Fruit fly (Drosophila melanogaster) whole organism, embryonic: Measurements from ENCODE around the gene Tsf1.

Source experiments
- ATbp ChIP-seq: fragments of 200-800 bp; sonication (Bioruptor generic); optimal IDR thresholded peaks from 2 replicates; lab custom pipeline; 2017; ENCODE audit warnings: missing biosample characterization, mild to moderate bottlenecking, missing genetic modification characterization, missing genetic modification reagents
- B-H1 ChIP-seq: fragments of 200-800 bp; sonication (Bioruptor generic); IDR thresholded peaks from 3 replicates; pipeline ENCODE4 v1.3.6; 2022; ENCODE audit warnings: missing biosample characterization, missing genetic modification characterization
- CG12155 ChIP-seq: fragments of 200-800 bp; sonication (Bioruptor generic); optimal IDR thresholded peaks from 3 replicates; lab custom pipeline; 2016; ENCODE audit warnings: missing biosample characterization, missing genetic modification characterization
- CG12236 ChIP-seq: fragments of 200-800 bp; sonication (Bioruptor generic); optimal IDR thresholded peaks from 2 replicates; lab custom pipeline; 2016; ENCODE audit warnings: missing biosample characterization, missing genetic modification characterization
- CG12744 ChIP-seq: fragments of 200-800 bp; sonication (Bioruptor generic); optimal IDR thresholded peaks from 2 replicates; lab custom pipeline; 2016; ENCODE audit warnings: missing biosample characterization, missing genetic modification characterization
- CG12769 ChIP-seq: fragments of 200-800 bp; sonication (Bioruptor generic); optimal IDR thresholded peaks from 2 replicates; lab custom pipeline; 2019; ENCODE audit warnings: missing biosample characterization, mild to moderate bottlenecking, missing genetic modification characterization, moderate library complexity
- CG14667 ChIP-seq: fragments of 200-800 bp; sonication (Bioruptor generic); IDR thresholded peaks from 2 replicates; pipeline ENCODE4 v1.3.6; 2022; ENCODE audit warnings: missing biosample characterization, missing genetic modification characterization
- CG15269 ChIP-seq: fragments of 200-800 bp; sonication (Bioruptor generic); optimal IDR thresholded peaks from 2 replicates; lab custom pipeline; 2018; ENCODE audit warnings: missing biosample characterization, mild to moderate bottlenecking, missing genetic modification characterization, moderate library complexity
- CG1647 ChIP-seq: fragments of 200-800 bp; sonication (Bioruptor generic); optimal IDR thresholded peaks from 3 replicates; lab custom pipeline; 2016; ENCODE audit warnings: missing biosample characterization, missing genetic modification characterization
- CG17359 ChIP-seq: fragments of 200-800 bp; sonication (Bioruptor generic); optimal IDR thresholded peaks from 3 replicates; lab custom pipeline; 2018; ENCODE audit warnings: missing biosample characterization, mild to moderate bottlenecking, missing genetic modification characterization, moderate library complexity
- CG17612 ChIP-seq: fragments of 200-800 bp; sonication (Bioruptor generic); IDR thresholded peaks from 2 replicates; pipeline ENCODE4 v1.3.6; 2022; ENCODE audit warnings: missing biosample characterization, missing genetic modification characterization
- CG2202 ChIP-seq: fragments of 200-800 bp; sonication (Bioruptor generic); optimal IDR thresholded peaks from 2 replicates; lab custom pipeline; 2018; ENCODE audit warnings: missing biosample characterization, mild to moderate bottlenecking, missing genetic modification characterization
- CG31388 ChIP-seq: fragments of 200-800 bp; sonication (Bioruptor generic); optimal IDR thresholded peaks from 2 replicates; lab custom pipeline; 2016; ENCODE audit warnings: missing biosample characterization, missing genetic modification characterization
- CG34224 ChIP-seq: fragments of 200-800 bp; sonication (Bioruptor generic); IDR thresholded peaks from 3 replicates; pipeline ENCODE4 v1.3.6; 2022; ENCODE audit warnings: missing biosample characterization, missing genetic modification characterization; ENCODE audit not compliant: partially characterized antibody
- CG4328 ChIP-seq: fragments of 200-800 bp; sonication (Bioruptor generic); optimal IDR thresholded peaks from 3 replicates; lab custom pipeline; 2017; ENCODE audit warnings: missing biosample characterization, missing genetic modification reagents, missing genetic modification characterization
- CG43689 ChIP-seq: fragments of 200-800 bp; sonication (Bioruptor generic); IDR thresholded peaks from 2 replicates; pipeline ENCODE4 v1.3.6; 2022; ENCODE audit warnings: missing biosample characterization, missing genetic modification characterization
- CG5245 ChIP-seq: fragments of 200-800 bp; sonication (Bioruptor generic); optimal IDR thresholded peaks from 3 replicates; lab custom pipeline; 2016; ENCODE audit warnings: missing biosample characterization, missing genetic modification characterization
- CHES-1-like ChIP-seq: fragments of 200-800 bp; sonication (Bioruptor generic); optimal IDR thresholded peaks from 2 replicates; lab custom pipeline; 2016; ENCODE audit warnings: missing biosample characterization, missing genetic modification characterization
- CkIIα-i1 ChIP-seq: fragments of 200-800 bp; sonication (Bioruptor generic); IDR thresholded peaks from 2 replicates; pipeline ENCODE4 v1.3.6; 2022; ENCODE audit warnings: missing biosample characterization, missing genetic modification characterization
- D ChIP-seq, 2 experiments: fragments of 200-800 bp in 1 of 2; fragments of >200 bp in 1 of 2; sonication (Bioruptor generic) in 1 of 2; optimal IDR thresholded peaks; 2 replicates in 1 of 2; 3 replicates in 1 of 2; lab custom pipeline; 2017; ENCODE audit warnings: mild to moderate bottlenecking in 1 of 2, missing biosample characterization in 1 of 2, missing genetic modification characterization in 1 of 2, missing genetic modification reagents in 1 of 2
- Hand ChIP-seq: fragments of 200-800 bp; sonication (Bioruptor generic); optimal IDR thresholded peaks from 2 replicates; lab custom pipeline; 2017; ENCODE audit warnings: mild to moderate bottlenecking, missing biosample characterization, missing genetic modification reagents, missing genetic modification characterization
- HmgD ChIP-seq: fragments of 200-800 bp; sonication (Bioruptor generic); optimal IDR thresholded peaks from 3 replicates; lab custom pipeline; 2016; ENCODE audit warnings: missing biosample characterization, missing genetic modification characterization
- Pdp1 ChIP-seq, 2 experiments: fragments of 200-800 bp; sonication (Bioruptor generic); optimal IDR thresholded peaks; 3 replicates each; lab custom pipeline; 2016; ENCODE audit warnings: missing biosample characterization in 2 of 2, missing genetic modification characterization in 2 of 2, mild to moderate bottlenecking in 1 of 2, moderate library complexity in 1 of 2
- Xrp1 ChIP-seq: fragments of 200-800 bp; sonication (Bioruptor generic); IDR thresholded peaks from 2 replicates; pipeline ENCODE4 v1.3.6; 2022; ENCODE audit warnings: missing biosample characterization, missing genetic modification characterization
- al ChIP-seq: fragments of 200-800 bp; sonication (Bioruptor generic); IDR thresholded peaks from 2 replicates; pipeline ENCODE4 v1.3.6; 2022; ENCODE audit warnings: missing biosample characterization, missing genetic modification characterization
- chn ChIP-seq: fragments of 200-800 bp; sonication (Bioruptor generic); optimal IDR thresholded peaks from 2 replicates; lab custom pipeline; 2016; ENCODE audit warnings: missing biosample characterization, missing genetic modification characterization
- crc ChIP-seq: fragments of 200-800 bp; sonication (Bioruptor generic); optimal IDR thresholded peaks from 2 replicates; lab custom pipeline; 2016; ENCODE audit warnings: missing biosample characterization, missing genetic modification characterization
- crp ChIP-seq, 2 experiments: fragments of 200-800 bp; sonication (Bioruptor generic); optimal IDR thresholded peaks; 2 replicates in 1 of 2; 3 replicates in 1 of 2; lab custom pipeline; 2017; ENCODE audit warnings: missing biosample characterization in 2 of 2, missing genetic modification characterization in 2 of 2, mild to moderate bottlenecking in 1 of 2, moderate library complexity in 1 of 2
- dm ChIP-seq: fragments of 200-800 bp; sonication (Bioruptor generic); optimal IDR thresholded peaks from 3 replicates; lab custom pipeline; 2016; ENCODE audit warnings: missing biosample characterization, missing genetic modification characterization
- eyg ChIP-seq: fragments of 200-800 bp; sonication (Bioruptor generic); optimal IDR thresholded peaks from 3 replicates; lab custom pipeline; 2016; ENCODE audit warnings: missing biosample characterization, missing genetic modification characterization
- fd3F ChIP-seq: fragments of 200-800 bp; sonication (Bioruptor generic); optimal IDR thresholded peaks from 2 replicates; lab custom pipeline; 2018; ENCODE audit warnings: missing biosample characterization, mild to moderate bottlenecking, missing genetic modification characterization, moderate library complexity
- gfzf ChIP-seq: fragments of 200-800 bp; sonication (Bioruptor generic); optimal IDR thresholded peaks from 2 replicates; lab custom pipeline; 2016; ENCODE audit warnings: missing biosample characterization, mild to moderate bottlenecking, missing genetic modification characterization, moderate library complexity
- grn ChIP-seq: fragments of 200-800 bp; sonication (Bioruptor generic); optimal IDR thresholded peaks from 3 replicates; lab custom pipeline; 2017; ENCODE audit warnings: missing biosample characterization, missing genetic modification characterization
- gsb ChIP-seq: fragments of 200-800 bp; sonication (Bioruptor generic); IDR thresholded peaks from 2 replicates; pipeline ENCODE4 v1.3.6; 2022; ENCODE audit warnings: missing biosample characterization, missing genetic modification characterization
- hth ChIP-seq: fragments of >200 bp; optimal IDR thresholded peaks from 2 replicates; lab custom pipeline; 2017; ENCODE audit warnings: inconsistent platforms
- insv ChIP-seq, 2 experiments: fragments of 200-800 bp; sonication (Bioruptor generic); optimal IDR thresholded peaks; 3 replicates each; lab custom pipeline; 2016 to 2018; ENCODE audit warnings: missing biosample characterization in 2 of 2, missing genetic modification characterization in 2 of 2
- klu ChIP-seq: fragments of 200-800 bp; sonication (Bioruptor generic); IDR thresholded peaks from 2 replicates; pipeline ENCODE4 v1.3.6; 2022; ENCODE audit warnings: missing biosample characterization, missing genetic modification characterization
- lov ChIP-seq, 2 experiments: fragments of 200-800 bp in 1 of 2; fragments of >200 bp in 1 of 2; sonication (Bioruptor generic) in 1 of 2; IDR thresholded peaks in 1 of 2; optimal IDR thresholded peaks in 1 of 2; 2 replicates in 1 of 2; 3 replicates in 1 of 2; pipeline versions ENCODE4 v1.3.6 to Lab custom; 2017 to 2022; ENCODE audit warnings: missing biosample characterization in 1 of 2, missing genetic modification characterization in 1 of 2
- nom ChIP-seq: fragments of 200-800 bp; sonication (Bioruptor generic); optimal IDR thresholded peaks from 2 replicates; lab custom pipeline; 2017; ENCODE audit warnings: missing biosample characterization, missing genetic modification characterization, mild to moderate bottlenecking, moderate library complexity, missing genetic modification reagents
- pan ChIP-seq, 4 experiments: fragments of >200 bp in 3 of 4; fragments of 200-800 bp in 1 of 4; sonication (Bioruptor generic) in 1 of 4; optimal IDR thresholded peaks in 3 of 4; IDR thresholded peaks in 1 of 4; 2 replicates each; pipeline versions ENCODE4 v1.3.6 to Lab custom; 2017 to 2022; ENCODE audit warnings: missing biosample characterization in 2 of 4, missing genetic modification characterization in 2 of 4, mixed read lengths in 1 of 4
- pfk ChIP-seq: fragments of 200-800 bp; sonication (Bioruptor generic); optimal IDR thresholded peaks from 2 replicates; lab custom pipeline; 2018; ENCODE audit warnings: missing biosample characterization, mild to moderate bottlenecking, missing genetic modification characterization, moderate library complexity
- ranshi ChIP-seq: fragments of 200-800 bp; sonication (Bioruptor generic); IDR thresholded peaks from 2 replicates; pipeline ENCODE4 v1.3.6; 2022; ENCODE audit warnings: missing biosample characterization, missing genetic modification characterization
- sob ChIP-seq: fragments of 200-800 bp; sonication (Bioruptor generic); IDR thresholded peaks from 2 replicates; pipeline ENCODE4 v1.3.6; 2022; ENCODE audit warnings: missing biosample characterization, missing genetic modification characterization
- toy ChIP-seq: fragments of 200-800 bp; sonication (Bioruptor generic); IDR thresholded peaks from 2 replicates; pipeline ENCODE4 v1.3.6; 2022; ENCODE audit warnings: missing biosample characterization, missing genetic modification characterization
- usp ChIP-seq: fragments of >200 bp; optimal IDR thresholded peaks from 2 replicates; lab custom pipeline; 2017; ENCODE audit warnings: missing biosample characterization, missing genetic modification characterization
- vnd ChIP-seq: fragments of 200-800 bp; sonication (Bioruptor generic); IDR thresholded peaks from 3 replicates; pipeline ENCODE4 v1.3.6; 2022; ENCODE audit warnings: missing biosample characterization, missing genetic modification characterization; ENCODE audit not compliant: partially characterized antibody
- zen ChIP-seq: fragments of 200-800 bp; sonication (Bioruptor generic); optimal IDR thresholded peaks from 3 replicates; lab custom pipeline; 2018; ENCODE audit warnings: missing biosample characterization, mild to moderate bottlenecking, missing genetic modification characterization, moderate library complexity

Gene Tsf1

dm6 chrX:18366851-18367649 is 19.8 kb upstream of the Tsf1 start (continued):
- TF ChIP-seq Xrp1: peak; percentile 72
- no peak for TF ChIP-seq CG34224 (GFP tag; lab: Robert Waterston, UW)
- no peak for TF ChIP-seq usp (GFP tag; lab: Kevin White, UChicago)
- TF ChIP-seq D (optimal IDR thresholded peaks at IDR 0.05; lab: Kevin White, UChicago): no peak
- no peak for TF ChIP-seq D (GFP tag; optimal IDR thresholded peaks at IDR 0.05; lab: Kevin White, UChicago)
- no peak for TF ChIP-seq CG31388 (GFP tag; lab: Kevin White, UChicago)
- no peak for TF ChIP-seq CG2202 (tag; lab: Kevin White, UChicago)
- TF ChIP-seq CHES-1-like (GFP tag; lab: Kevin White, UChicago): peak; percentile 72
- no peak for TF ChIP-seq crp (GFP tag; optimal IDR thresholded peaks at IDR 0.05; lab: Kevin White, UChicago)
- peak; percentile 92 for TF ChIP-seq CG12769 (tag; lab: Kevin White, UChicago)
- TF ChIP-seq CG43689 (GFP tag; lab: Robert Waterston, UW): peak; percentile 55
- no peak for TF ChIP-seq dm (GFP tag; lab: Kevin White, UChicago)
- TF ChIP-seq CG14667 (GFP tag; lab: Robert Waterston, UW): peak; percentile 49
- peak; percentile 22; the same call in 1 of the 3 replicates for TF ChIP-seq B-H1 (GFP tag; lab: Robert Waterston, UW)
- TF ChIP-seq CG15269 (tag; lab: Kevin White, UChicago): peak; percentile 90
- no peak for TF ChIP-seq lov (optimal IDR thresholded peaks at IDR 0.05; lab: Kevin White, UChicago)
- peak; percentile 44; the same call in 1 of the 3 replicates for TF ChIP-seq lov (GFP tag; IDR thresholded peaks at IDR 0.05; lab: Robert Waterston, UW)
- no peak for TF ChIP-seq CG5245 (GFP tag; lab: Kevin White, UChicago)
- peak; percentile 77 for TF ChIP-seq CG17359 (tag; lab: Kevin White, UChicago)
- TF ChIP-seq Pdp1 (GFP tag; optimal IDR thresholded peaks at IDR 0.05; lab: Kevin White, UChicago): peak; percentile 59 to 96
- no peak for TF ChIP-seq pfk
- no peak for TF ChIP-seq pan (optimal IDR thresholded peaks at IDR 0.05; lab: Kevin White, UChicago)
- TF ChIP-seq pan (GFP tag; optimal IDR thresholded peaks at IDR 0.05 in 1 of 2, IDR thresholded peaks at IDR 0.05 in 1 of 2): peak in 1 of 2 experiments; percentile 75
- peak; percentile 62 for TF ChIP-seq CG1647 (GFP tag; lab: Kevin White, UChicago)
- peak; percentile 33 for TF ChIP-seq crc
- TF ChIP-seq klu: peak; percentile 50; the same call in 1 of the 2 replicates
- no peak for TF ChIP-seq CkIIα-i1 (GFP tag; lab: Robert Waterston, UW)
- TF ChIP-seq CG17612 (GFP tag; lab: Robert Waterston, UW): 0 out of 2 replicates have a peak, but pooled peaks have one; percentile 47
- peak; percentile 81 for TF ChIP-seq fd3F (GFP tag; lab: Kevin White, UChicago)
- no peak for TF ChIP-seq gfzf
- peak; percentile 77 for TF ChIP-seq al (GFP tag; lab: Robert Waterston, UW)
- no peak for TF ChIP-seq CG12155
- no peak for TF ChIP-seq grn (GFP tag; lab: Kevin White, UChicago)
- TF ChIP-seq hth (lab: Kevin White, UChicago): no peak
- TF ChIP-seq gsb (GFP tag; lab: Robert Waterston, UW): peak; percentile 42
- TF ChIP-seq CG12744 (GFP tag; lab: Kevin White, UChicago): peak; percentile 61
- peak; percentile 16 for TF ChIP-seq CG12236 (GFP tag; lab: Kevin White, UChicago)
- peak; percentile 30 for TF ChIP-seq zen (tag; lab: Kevin White, UChicago)
- TF ChIP-seq HmgD (GFP tag; lab: Kevin White, UChicago): no peak
- peak in 1 of 2 experiments; percentile 37 for TF ChIP-seq insv (GFP tag; optimal IDR thresholded peaks at IDR 0.05; lab: Kevin White, UChicago)
- TF ChIP-seq Hand (GFP tag; lab: Kevin White, UChicago): peak; percentile 77
- TF ChIP-seq vnd (GFP tag; lab: Robert Waterston, UW): no peak
- TF ChIP-seq ranshi (GFP tag; lab: Robert Waterston, UW): peak; percentile 62; the same call in 1 of the 2 replicates
- peak; percentile 84 for TF ChIP-seq CG4328
- peak; percentile 80 for TF ChIP-seq sob (GFP tag; lab: Robert Waterston, UW)
- TF ChIP-seq ATbp (GFP tag; lab: Kevin White, UChicago): peak; percentile 59
- peak; percentile 45 for TF ChIP-seq nom
- TF ChIP-seq toy (GFP tag; lab: Robert Waterston, UW): 0 out of 2 replicates have a peak, but pooled peaks have one; percentile 49
- TF ChIP-seq chn (GFP tag; lab: Kevin White, UChicago): peak; percentile 13
- peak; percentile 51 for TF ChIP-seq eyg (GFP tag; lab: Kevin White, UChicago)
